Worm (Caenorhabditis elegans) whole organism, L2 larva: Measurements from ENCODE around the gene lgc-27.

ENCODE experiments used
- F13H6.1 ChIP-seq: sonication (generic microtip); optimal IDR thresholded peaks from 2 replicates; lab custom pipeline; 2016; ENCODE audit warnings: missing genetic modification characterization, missing compliant biosample characterization
- ZK546.5 ChIP-seq: sonication (generic microtip); optimal IDR thresholded peaks from 2 replicates; lab custom pipeline; 2017; ENCODE audit warnings: missing biosample characterization, missing genetic modification characterization
- elt-1 ChIP-seq: fragments of 150-350 bp; optimal IDR thresholded peaks from 2 replicates; lab custom pipeline; 2014; ENCODE audit warnings: missing biosample characterization, missing genetic modification characterization
- lin-13 ChIP-seq: fragments of 150-350 bp; optimal IDR thresholded peaks from 2 replicates; lab custom pipeline; 2014; ENCODE audit warnings: missing biosample characterization, missing genetic modification reagents, missing genetic modification characterization
- mbf-1 ChIP-seq: sonication (generic microtip); optimal IDR thresholded peaks from 2 replicates; lab custom pipeline; 2017; ENCODE audit warnings: missing biosample characterization, missing genetic modification characterization
- nhr-11 ChIP-seq: fragments of 150-350 bp; optimal IDR thresholded peaks from 2 replicates; lab custom pipeline; 2014; ENCODE audit warnings: missing biosample characterization, missing genetic modification characterization
- nhr-237 ChIP-seq: fragments of 150-350 bp; optimal IDR thresholded peaks from 2 replicates; lab custom pipeline; 2014; ENCODE audit warnings: missing biosample characterization, missing genetic modification characterization
- sma-3 ChIP-seq: sonication (generic microtip); optimal IDR thresholded peaks from 2 replicates; lab custom pipeline; 2016; ENCODE audit warnings: missing genetic modification reagents, missing genetic modification characterization, missing compliant biosample characterization
- unc-39 ChIP-seq: fragments of 150-350 bp; optimal IDR thresholded peaks from 2 replicates; lab custom pipeline; 2014; ENCODE audit warnings: missing biosample characterization, missing genetic modification characterization

DNA sequence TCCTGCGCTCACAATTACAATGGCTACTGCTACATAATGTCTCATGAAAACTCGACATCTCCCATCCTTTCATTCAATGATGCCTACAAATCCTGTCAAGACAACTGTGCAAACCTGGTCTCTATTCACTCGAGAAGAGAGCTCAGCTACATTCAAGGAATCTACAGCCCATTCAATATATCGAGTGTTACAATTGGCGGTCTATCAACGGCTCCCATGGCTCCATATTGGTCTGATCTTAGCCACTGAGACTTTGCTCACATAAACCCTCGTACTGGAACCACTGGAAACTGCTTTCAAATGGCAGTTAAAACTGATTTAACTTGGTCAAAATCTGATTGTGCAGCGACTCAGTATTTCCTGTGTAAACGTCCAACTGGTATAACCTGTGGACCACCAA lies 26.6 kb downstream of the lgc-27 start, which contains the start of gene T05A7.3:
- TF ChIP-seq nhr-11 (tag; lab: Kevin White, UChicago) (no peak), lin-13 (GFP tag; lab: Kevin White, UChicago) (no peak), ZK546.5 (no peak), nhr-237 (tag; lab: Kevin White, UChicago) (no peak), F13H6.1 (tag; lab: Kevin White, UChicago) (no peak), mbf-1 (tag; lab: Kevin White, UChicago) (no peak), sma-3 (GFP tag; lab: Kevin White, UChicago) (no peak), unc-39 (no peak), elt-1 (tag; lab: Kevin White, UChicago) (no peak)
